Worm (Caenorhabditis elegans) whole organism, late embryonic: ENCODE data around the gene F58E6.4.

Experiments used
- C38D4.7 ChIP-seq: fragments of 200-800 bp; sonication (Bioruptor generic); optimal IDR thresholded peaks from 2 replicates; lab custom pipeline; 2018; ENCODE audit warnings: mild to moderate bottlenecking, missing genetic modification characterization, moderate library complexity, missing compliant biosample characterization
- K02D7.2 ChIP-seq: sonication (generic microtip); optimal IDR thresholded peaks from 2 replicates; lab custom pipeline; 2017; ENCODE audit warnings: mild to moderate bottlenecking, missing genetic modification characterization, missing compliant biosample characterization
- K09A11.1 ChIP-seq: sonication (generic microtip); optimal IDR thresholded peaks from 2 replicates; lab custom pipeline; 2017; ENCODE audit warnings: antibody characterized with exemption, mild to moderate bottlenecking, missing genetic modification characterization, missing compliant biosample characterization; ENCODE audit not compliant: insufficient read depth
- T23F11.4 ChIP-seq: fragments of 200-800 bp; sonication (Bioruptor generic); optimal IDR thresholded peaks from 2 replicates; lab custom pipeline; 2018; ENCODE audit warnings: mild to moderate bottlenecking, missing genetic modification characterization, missing compliant biosample characterization
- Y22D7AL.16 ChIP-seq: sonication (generic microtip); optimal IDR thresholded peaks from 2 replicates; lab custom pipeline; 2016; ENCODE audit warnings: missing genetic modification characterization, missing compliant biosample characterization
- ama-1 ChIP-seq: fragments of 150-350 bp; optimal IDR thresholded peaks from 2 replicates; lab custom pipeline; 2014
- ceh-14 ChIP-seq: sonication (generic microtip); optimal IDR thresholded peaks from 2 replicates; lab custom pipeline; 2016; ENCODE audit warnings: missing genotype, missing genetic modification characterization, missing compliant biosample characterization
- ceh-18 ChIP-seq: sonication (generic microtip); optimal IDR thresholded peaks from 2 replicates; lab custom pipeline; 2016; ENCODE audit warnings: missing genetic modification characterization, missing compliant biosample characterization
- ceh-19 ChIP-seq: fragments of 200-800 bp; sonication (Bioruptor generic); optimal IDR thresholded peaks from 2 replicates; lab custom pipeline; 2018; ENCODE audit warnings: mild to moderate bottlenecking, missing genetic modification characterization, missing compliant biosample characterization
- ceh-2 ChIP-seq: sonication (generic microtip); optimal IDR thresholded peaks from 2 replicates; lab custom pipeline; 2016; ENCODE audit warnings: missing genotype, missing genetic modification characterization, missing compliant biosample characterization
- ceh-22 ChIP-seq: sonication (generic microtip); optimal IDR thresholded peaks from 2 replicates; lab custom pipeline; 2017; ENCODE audit warnings: missing biosample characterization, missing genetic modification characterization
- ceh-24 ChIP-seq: sonication (generic microtip); optimal IDR thresholded peaks from 2 replicates; lab custom pipeline; 2016; ENCODE audit warnings: mild to moderate bottlenecking, missing genetic modification characterization, missing compliant biosample characterization
- ceh-30 ChIP-seq: fragments of 150-350 bp; optimal IDR thresholded peaks from 2 replicates; lab custom pipeline; 2014; ENCODE audit warnings: missing biosample characterization, missing genetic modification characterization
- ceh-31 ChIP-seq: sonication (generic microtip); optimal IDR thresholded peaks from 2 replicates; lab custom pipeline; 2016; ENCODE audit warnings: missing genetic modification characterization, missing compliant biosample characterization
- ceh-34 ChIP-seq: sonication (generic microtip); optimal IDR thresholded peaks from 2 replicates; lab custom pipeline; 2016; ENCODE audit warnings: mild to moderate bottlenecking, missing genetic modification characterization, missing compliant biosample characterization
- che-1 ChIP-seq: sonication (generic microtip); optimal IDR thresholded peaks from 2 replicates; lab custom pipeline; 2016; ENCODE audit warnings: mild to moderate bottlenecking, missing genetic modification characterization, missing compliant biosample characterization
- dmd-4 ChIP-seq: sonication (generic microtip); optimal IDR thresholded peaks from 2 replicates; lab custom pipeline; 2016; ENCODE audit warnings: borderline replicate concordance, missing genetic modification characterization, missing compliant biosample characterization
- elt-2 ChIP-seq: sonication (generic microtip); optimal IDR thresholded peaks from 2 replicates; lab custom pipeline; 2016; ENCODE audit warnings: missing genetic modification reagents, missing genetic modification characterization, missing compliant biosample characterization
- ets-4 ChIP-seq: sonication (generic microtip); optimal IDR thresholded peaks from 2 replicates; lab custom pipeline; 2016; ENCODE audit warnings: missing genetic modification characterization, missing compliant biosample characterization
- eyg-1 ChIP-seq: sonication (generic microtip); optimal IDR thresholded peaks from 2 replicates; lab custom pipeline; 2016; ENCODE audit warnings: missing genotype, missing genetic modification characterization, missing compliant biosample characterization
- fax-1 ChIP-seq: sonication (generic microtip); optimal IDR thresholded peaks from 2 replicates; lab custom pipeline; 2016; ENCODE audit warnings: missing genotype, missing genetic modification characterization, missing compliant biosample characterization
- fkh-10 ChIP-seq: fragments of 150-350 bp; optimal IDR thresholded peaks from 2 replicates; lab custom pipeline; 2014; ENCODE audit warnings: missing biosample characterization, missing genetic modification reagents, missing genetic modification characterization
- gmeb-2 ChIP-seq: sonication (generic microtip); optimal IDR thresholded peaks from 2 replicates; lab custom pipeline; 2016; ENCODE audit warnings: missing genetic modification characterization, inconsistent platforms, missing compliant biosample characterization
- hlh-13 ChIP-seq: fragments of 200-800 bp; sonication (Bioruptor generic); optimal IDR thresholded peaks from 2 replicates; lab custom pipeline; 2018; ENCODE audit warnings: mild to moderate bottlenecking, missing genetic modification characterization, missing compliant biosample characterization
- hlh-15 ChIP-seq: sonication (generic microtip); optimal IDR thresholded peaks from 2 replicates; lab custom pipeline; 2016; ENCODE audit warnings: missing genetic modification characterization, missing compliant biosample characterization
- hlh-30 ChIP-seq: sonication (generic microtip); optimal IDR thresholded peaks from 2 replicates; lab custom pipeline; 2017; ENCODE audit warnings: antibody characterized with exemption, missing genetic modification characterization, missing compliant biosample characterization; ENCODE audit not compliant: insufficient read depth
- hlh-6 ChIP-seq: sonication (generic microtip); optimal IDR thresholded peaks from 2 replicates; lab custom pipeline; 2016; ENCODE audit warnings: missing genotype, missing genetic modification characterization, missing compliant biosample characterization
- hlh-8 ChIP-seq: sonication (generic microtip); optimal IDR thresholded peaks from 2 replicates; lab custom pipeline; 2016; ENCODE audit warnings: missing genotype, missing genetic modification characterization, missing compliant biosample characterization
- lin-11 ChIP-seq: fragments of 200-800 bp; sonication (Bioruptor generic); optimal IDR thresholded peaks from 2 replicates; lab custom pipeline; 2018; ENCODE audit warnings: mild to moderate bottlenecking, missing genetic modification characterization, missing compliant biosample characterization
- madf-2 ChIP-seq: sonication (generic microtip); optimal IDR thresholded peaks from 2 replicates; lab custom pipeline; 2017; ENCODE audit warnings: missing genetic modification characterization, missing compliant biosample characterization
- nfya-1 ChIP-seq: sonication (generic microtip); optimal IDR thresholded peaks from 2 replicates; lab custom pipeline; 2017; ENCODE audit warnings: missing genetic modification characterization, mild to moderate bottlenecking, missing compliant biosample characterization, antibody characterized with exemption, moderate library complexity
- nhr-11 ChIP-seq: fragments of 150-350 bp; optimal IDR thresholded peaks from 2 replicates; lab custom pipeline; 2014; ENCODE audit warnings: missing biosample characterization, missing genetic modification characterization
- nhr-232 ChIP-seq: sonication (generic microtip); optimal IDR thresholded peaks from 2 replicates; lab custom pipeline; 2016; ENCODE audit warnings: missing genetic modification characterization, missing compliant biosample characterization
- npax-4 ChIP-seq: sonication (generic microtip); optimal IDR thresholded peaks from 2 replicates; lab custom pipeline; 2016; ENCODE audit warnings: missing genetic modification characterization, missing compliant biosample characterization
- pag-3 ChIP-seq: sonication (generic microtip); optimal IDR thresholded peaks from 2 replicates; lab custom pipeline; 2016; ENCODE audit warnings: missing compliant biosample characterization, missing genetic modification characterization, borderline replicate concordance
- pat-9 ChIP-seq: fragments of 200-800 bp; sonication (Bioruptor generic); optimal IDR thresholded peaks from 2 replicates; lab custom pipeline; 2018; ENCODE audit warnings: mild to moderate bottlenecking, missing genetic modification characterization, moderate library complexity, missing compliant biosample characterization
- pax-1 ChIP-seq: fragments of 150-350 bp; optimal IDR thresholded peaks from 2 replicates; lab custom pipeline; 2014; ENCODE audit warnings: missing biosample characterization, missing genetic modification characterization
- pha-2 ChIP-seq: sonication (generic microtip); optimal IDR thresholded peaks from 2 replicates; lab custom pipeline; 2017; ENCODE audit warnings: mild to moderate bottlenecking, missing genetic modification characterization, missing compliant biosample characterization
- pha-4 ChIP-seq: fragments of 150-350 bp; optimal IDR thresholded peaks from 2 replicates; lab custom pipeline; 2018; ENCODE audit warnings: missing biosample characterization, missing genetic modification reagents, missing genetic modification characterization
- pqm-1 ChIP-seq: sonication (generic microtip); optimal IDR thresholded peaks from 2 replicates; lab custom pipeline; 2016; ENCODE audit warnings: missing genetic modification characterization, missing compliant biosample characterization
- pros-1 ChIP-seq: fragments of 150-350 bp; optimal IDR thresholded peaks from 2 replicates; lab custom pipeline; 2014; ENCODE audit warnings: missing biosample characterization, missing genetic modification reagents, missing genetic modification characterization
- ref-2 ChIP-seq: sonication (generic microtip); optimal IDR thresholded peaks from 2 replicates; lab custom pipeline; 2016; ENCODE audit warnings: missing genetic modification characterization, missing compliant biosample characterization
- rnt-1 ChIP-seq: sonication (generic microtip); optimal IDR thresholded peaks from 2 replicates; lab custom pipeline; 2016; ENCODE audit warnings: missing genetic modification characterization, missing compliant biosample characterization
- sox-2 ChIP-seq: fragments of 200-800 bp; sonication (Bioruptor generic); IDR thresholded peaks from 2 replicates; pipeline ENCODE4 v1.3.6; 2022; ENCODE audit warnings: missing genetic modification reagents, missing genetic modification characterization, missing compliant biosample characterization
- sox-4 ChIP-seq: sonication (generic microtip); optimal IDR thresholded peaks from 2 replicates; lab custom pipeline; 2017; ENCODE audit warnings: mild to moderate bottlenecking, missing genetic modification characterization, inconsistent platforms, missing compliant biosample characterization
- syd-9 ChIP-seq: sonication (generic microtip); optimal IDR thresholded peaks from 2 replicates; lab custom pipeline; 2016; ENCODE audit warnings: mild to moderate bottlenecking, missing genetic modification characterization, moderate library complexity, missing compliant biosample characterization
- tbx-2 ChIP-seq: sonication (generic microtip); optimal IDR thresholded peaks from 2 replicates; lab custom pipeline; 2016; ENCODE audit warnings: missing genetic modification characterization, missing compliant biosample characterization
- tbx-7 ChIP-seq: sonication (generic microtip); optimal IDR thresholded peaks from 2 replicates; lab custom pipeline; 2016; ENCODE audit warnings: missing genotype, missing genetic modification characterization, missing compliant biosample characterization
- ttx-3 ChIP-seq: sonication (generic microtip); optimal IDR thresholded peaks from 2 replicates; lab custom pipeline; 2016; ENCODE audit warnings: missing genetic modification reagents, missing genetic modification characterization, missing compliant biosample characterization
- unc-3 ChIP-seq, 2 experiments: fragments of 200-800 bp in 1 of 2; sonication (Bioruptor generic) in 1 of 2; sonication (generic microtip) in 1 of 2; conservative IDR thresholded peaks in 1 of 2; optimal IDR thresholded peaks in 1 of 2; 2 replicates each; pipeline versions ENCODE4 v1.3.6 to Lab custom; 2016 to 2022; ENCODE audit warnings: missing compliant biosample characterization in 2 of 2, missing genetic modification characterization in 2 of 2, missing genetic modification reagents in 1 of 2
- unc-42 ChIP-seq: sonication (generic microtip); optimal IDR thresholded peaks from 2 replicates; lab custom pipeline; 2016; ENCODE audit warnings: missing genotype, missing genetic modification characterization, missing compliant biosample characterization
- unc-55 ChIP-seq: sonication (generic microtip); optimal IDR thresholded peaks from 2 replicates; lab custom pipeline; 2017; ENCODE audit warnings: missing biosample characterization, missing genetic modification reagents, missing genetic modification characterization
- ztf-16 ChIP-seq: sonication (generic microtip); optimal IDR thresholded peaks from 2 replicates; lab custom pipeline; 2017; ENCODE audit warnings: missing genetic modification characterization, missing compliant biosample characterization

Gene F58E6.4

ce11 chrV:9789657-9790261 is 39.6 kb upstream of the F58E6.4 start, which contains the start of gene ztf-7:
Gene ztf-7 (minus strand): TSS chrV:9789707.
- no peak for TF ChIP-seq ref-2
- TF ChIP-seq madf-2 (tag; lab: Kevin White, UChicago), result no peak
- no peak for TF ChIP-seq npax-4 (tag; lab: Kevin White, UChicago)
- TF ChIP-seq ttx-3 (tag; lab: Kevin White, UChicago), result no peak
- no peak for TF ChIP-seq pax-1 (tag; lab: Kevin White, UChicago)
- no peak for TF ChIP-seq eyg-1 (tag; lab: Kevin White, UChicago)
- no peak for TF ChIP-seq pat-9 (tag; lab: Kevin White, UChicago)
- no peak for TF ChIP-seq gmeb-2 (tag; lab: Kevin White, UChicago)
- peak; percentile 65 for TF ChIP-seq rnt-1 (tag; lab: Kevin White, UChicago)
- TF ChIP-seq unc-42 (tag; lab: Kevin White, UChicago), result no peak
- TF ChIP-seq sox-2 (GFP tag; lab: Robert Waterston, UW), result no peak
- peak; percentile 80 for TF ChIP-seq nfya-1
- peak; percentile 42 for TF ChIP-seq ceh-30 (tag; lab: Kevin White, UChicago)
- peak; percentile 35 for TF ChIP-seq ets-4 (tag; lab: Kevin White, UChicago)
- no peak for TF ChIP-seq che-1
- peak; percentile 80 for TF ChIP-seq ceh-31
- TF ChIP-seq T23F11.4 (GFP tag; lab: Kevin White, UChicago), result no peak
- no peak for TF ChIP-seq dmd-4 (tag; lab: Kevin White, UChicago)
- peak; percentile 99 for TF ChIP-seq hlh-30 (tag; lab: Kevin White, UChicago)
- no peak for TF ChIP-seq syd-9
- TF ChIP-seq nhr-11 (tag; lab: Kevin White, UChicago), result no peak
- peak; percentile 4 for TF ChIP-seq ceh-34 (tag; lab: Kevin White, UChicago)
- peak; percentile 68 for TF ChIP-seq tbx-2 (tag; lab: Kevin White, UChicago)
- TF ChIP-seq pag-3 (tag; lab: Kevin White, UChicago), result no peak
- no peak for TF ChIP-seq pqm-1 (tag; lab: Kevin White, UChicago)
- TF ChIP-seq lin-11 (tag; lab: Kevin White, UChicago), result no peak
- no peak for TF ChIP-seq unc-3 (GFP tag; conservative IDR thresholded peaks at IDR 0.05; lab: Robert Waterston, UW)
- no peak for TF ChIP-seq unc-3 (tag; optimal IDR thresholded peaks at IDR 0.05; lab: Kevin White, UChicago)
- no peak for TF ChIP-seq pha-4
- TF ChIP-seq ceh-19 (GFP tag; lab: Kevin White, UChicago), result no peak
- TF ChIP-seq ceh-18 (tag; lab: Kevin White, UChicago), result peak; percentile 89
- no peak for TF ChIP-seq K02D7.2
- no peak for TF ChIP-seq elt-2 (tag; lab: Kevin White, UChicago)
- TF ChIP-seq C38D4.7 (GFP tag; lab: Kevin White, UChicago), result no peak
- no peak for TF ChIP-seq nhr-232
- TF ChIP-seq ceh-14 (tag; lab: Kevin White, UChicago), result no peak
- TF ChIP-seq K09A11.1 (tag; lab: Kevin White, UChicago), result no peak
- TF ChIP-seq hlh-8 (tag; lab: Kevin White, UChicago), result no peak
- TF ChIP-seq pros-1, result no peak
- TF ChIP-seq fax-1 (tag; lab: Kevin White, UChicago), result no peak
- TF ChIP-seq ceh-24 (tag; lab: Kevin White, UChicago), result no peak
- no peak for TF ChIP-seq ceh-2 (tag; lab: Kevin White, UChicago)
- peak; percentile 74 for TF ChIP-seq unc-55 (GFP tag; lab: Kevin White, UChicago)
- TF ChIP-seq sox-4 (tag; lab: Kevin White, UChicago), result no peak
- no peak for TF ChIP-seq ztf-16
- no peak for TF ChIP-seq Y22D7AL.16
- no peak for TF ChIP-seq ceh-22 (tag; lab: Kevin White, UChicago)
- no peak for TF ChIP-seq fkh-10 (GFP tag; lab: Kevin White, UChicago)
- no peak for TF ChIP-seq ama-1 (lab: Kevin White, UChicago)
- no peak for TF ChIP-seq tbx-7 (tag; lab: Kevin White, UChicago)
- TF ChIP-seq hlh-13 (GFP tag; lab: Kevin White, UChicago), result no peak
- no peak for TF ChIP-seq hlh-6 (tag; lab: Kevin White, UChicago)
- TF ChIP-seq hlh-15 (tag; lab: Kevin White, UChicago), result no peak
- TF ChIP-seq pha-2, result no peak
- TF ChIP-seq, all 69 proteins: peak for 10
